Fruit fly (Drosophila melanogaster) whole organism, embryonic: ENCODE data around the gene lok.

Experiments
- Ada2b ChIP-seq: fragments of 200-800 bp; sonication (Bioruptor generic); IDR thresholded peaks from 2 replicates; pipeline ENCODE4 v1.3.6; 2022; ENCODE audit warnings: missing biosample characterization, missing genetic modification characterization
- BtbVII ChIP-seq: fragments of 200-800 bp; sonication (Bioruptor generic); optimal IDR thresholded peaks from 3 replicates; lab custom pipeline; 2017; ENCODE audit warnings: missing biosample characterization, mild to moderate bottlenecking, missing genetic modification characterization
- CG10565 ChIP-seq: fragments of 200-800 bp; sonication (Bioruptor generic); optimal IDR thresholded peaks from 3 replicates; lab custom pipeline; 2016; ENCODE audit warnings: missing biosample characterization, mild to moderate bottlenecking, missing genetic modification characterization
- CG10959 ChIP-seq: fragments of 200-800 bp; sonication (Bioruptor generic); IDR thresholded peaks from 2 replicates; pipeline ENCODE4 v1.3.6; 2022; ENCODE audit warnings: missing biosample characterization, missing genetic modification characterization
- CG11085 ChIP-seq: fragments of 200-800 bp; sonication (Bioruptor generic); IDR thresholded peaks from 2 replicates; pipeline ENCODE4 v1.3.6; 2022; ENCODE audit warnings: missing biosample characterization, missing genetic modification characterization
- CG11093 ChIP-seq: fragments of 200-800 bp; sonication (Bioruptor generic); IDR thresholded peaks from 3 replicates; pipeline ENCODE4 v1.3.6; 2022; ENCODE audit warnings: missing biosample characterization, missing genetic modification characterization
- CG11398 ChIP-seq: fragments of 200-800 bp; sonication (Bioruptor generic); optimal IDR thresholded peaks from 2 replicates; lab custom pipeline; 2016; ENCODE audit warnings: missing biosample characterization, missing genetic modification characterization
- CG13624 ChIP-seq: fragments of 200-800 bp; sonication (Bioruptor generic); optimal IDR thresholded peaks from 2 replicates; lab custom pipeline; 2016; ENCODE audit warnings: missing biosample characterization, missing genetic modification characterization
- CG1647 ChIP-seq: fragments of 200-800 bp; sonication (Bioruptor generic); optimal IDR thresholded peaks from 3 replicates; lab custom pipeline; 2016; ENCODE audit warnings: missing biosample characterization, missing genetic modification characterization
- CG16779 ChIP-seq: fragments of 200-800 bp; sonication (Bioruptor generic); IDR thresholded peaks from 2 replicates; pipeline ENCODE4 v1.3.6; 2022; ENCODE audit warnings: missing biosample characterization, missing genetic modification characterization
- CG17612 ChIP-seq: fragments of 200-800 bp; sonication (Bioruptor generic); IDR thresholded peaks from 2 replicates; pipeline ENCODE4 v1.3.6; 2022; ENCODE audit warnings: missing biosample characterization, missing genetic modification characterization
- CG17829 ChIP-seq: fragments of 200-800 bp; optimal IDR thresholded peaks from 2 replicates; lab custom pipeline; 2019; ENCODE audit warnings: missing biosample characterization, mild to moderate bottlenecking, missing genetic modification characterization, moderate library complexity
- CG1832 ChIP-seq: fragments of 200-800 bp; sonication (Bioruptor generic); optimal IDR thresholded peaks from 2 replicates; lab custom pipeline; 2017; ENCODE audit warnings: missing biosample characterization, mild to moderate bottlenecking, missing genetic modification characterization, inconsistent platforms
- CG30431 ChIP-seq: fragments of 200-800 bp; sonication (Bioruptor generic); optimal IDR thresholded peaks from 2 replicates; lab custom pipeline; 2017; ENCODE audit warnings: missing biosample characterization, missing genetic modification characterization
- CG31224 ChIP-seq: fragments of 200-800 bp; sonication (Bioruptor generic); IDR thresholded peaks from 2 replicates; pipeline ENCODE4 v1.3.6; 2022; ENCODE audit warnings: missing biosample characterization, missing genetic modification characterization
- CG32767 ChIP-seq: fragments of 200-800 bp; sonication (Bioruptor generic); IDR thresholded peaks from 2 replicates; pipeline ENCODE4 v1.3.6; 2022; ENCODE audit warnings: missing biosample characterization, missing genetic modification characterization
- CG3407 ChIP-seq: fragments of 200-800 bp; sonication (Bioruptor generic); optimal IDR thresholded peaks from 2 replicates; lab custom pipeline; 2018; ENCODE audit warnings: missing biosample characterization, mild to moderate bottlenecking, missing genetic modification characterization
- CG34422 ChIP-seq: fragments of 200-800 bp; sonication (Bioruptor generic); IDR thresholded peaks from 3 replicates; pipeline ENCODE4 v1.3.6; 2022; ENCODE audit warnings: missing biosample characterization, missing genetic modification characterization
- CG4617 ChIP-seq: fragments of 200-800 bp; sonication (Bioruptor generic); optimal IDR thresholded peaks from 3 replicates; lab custom pipeline; 2016; ENCODE audit warnings: missing biosample characterization, missing genetic modification characterization, borderline replicate concordance
- CG5245 ChIP-seq: fragments of 200-800 bp; sonication (Bioruptor generic); optimal IDR thresholded peaks from 3 replicates; lab custom pipeline; 2016; ENCODE audit warnings: missing biosample characterization, missing genetic modification characterization
- CG8290 ChIP-seq, 3 experiments: fragments of 200-800 bp; sonication (Bioruptor generic); optimal IDR thresholded peaks; 2 replicates each; lab custom pipeline; 2016 to 2019; ENCODE audit warnings: missing biosample characterization in 3 of 3, missing genetic modification characterization in 3 of 3, mild to moderate bottlenecking in 2 of 3, moderate library complexity in 1 of 3
- CG9817 ChIP-seq: fragments of 200-800 bp; sonication (Bioruptor generic); optimal IDR thresholded peaks from 2 replicates; lab custom pipeline; 2018; ENCODE audit warnings: missing biosample characterization, mild to moderate bottlenecking, missing genetic modification characterization, moderate library complexity
- Dad ChIP-seq: fragments of 200-800 bp; sonication (Bioruptor generic); optimal IDR thresholded peaks from 3 replicates; lab custom pipeline; 2016; ENCODE audit warnings: missing biosample characterization, missing genetic modification characterization
- Doc2 ChIP-seq: fragments of 200-800 bp; sonication (Bioruptor generic); IDR thresholded peaks from 2 replicates; pipeline ENCODE4 v1.3.6; 2022; ENCODE audit warnings: missing biosample characterization, missing genetic modification characterization
- H15 ChIP-seq: fragments of 200-800 bp; sonication (Bioruptor generic); IDR thresholded peaks from 3 replicates; pipeline ENCODE4 v1.3.6; 2022; ENCODE audit warnings: missing biosample characterization, missing genetic modification characterization
- Hr51 ChIP-seq, 2 experiments: fragments of 200-800 bp; sonication (Bioruptor generic); optimal IDR thresholded peaks; 2 replicates in 1 of 2; 3 replicates in 1 of 2; lab custom pipeline; 2016 to 2018; ENCODE audit warnings: missing biosample characterization in 2 of 2, missing genetic modification characterization in 2 of 2, mild to moderate bottlenecking in 1 of 2, moderate library complexity in 1 of 2
- Meics ChIP-seq: fragments of 200-800 bp; sonication (Bioruptor generic); optimal IDR thresholded peaks from 2 replicates; lab custom pipeline; 2017; ENCODE audit warnings: missing biosample characterization, mild to moderate bottlenecking, missing genetic modification characterization
- Scr ChIP-seq: fragments of 200-800 bp; sonication (Bioruptor generic); IDR thresholded peaks from 2 replicates; pipeline ENCODE4 v1.3.6; 2022; ENCODE audit warnings: missing biosample characterization, missing genetic modification characterization; ENCODE audit not compliant: partially characterized antibody
- Xbp1 ChIP-seq: fragments of 200-800 bp; sonication (Bioruptor generic); optimal IDR thresholded peaks from 3 replicates; lab custom pipeline; 2016; ENCODE audit warnings: missing biosample characterization, mild to moderate bottlenecking, missing genetic modification characterization
- bab2 ChIP-seq: fragments of 200-800 bp; sonication (Bioruptor generic); optimal IDR thresholded peaks from 2 replicates; lab custom pipeline; 2016; ENCODE audit warnings: missing biosample characterization, missing genetic modification characterization
- bsh ChIP-seq, 2 experiments: fragments of 200-800 bp; sonication (Bioruptor generic); optimal IDR thresholded peaks; 2 replicates each; lab custom pipeline; 2017 to 2018; ENCODE audit warnings: mild to moderate bottlenecking in 2 of 2, missing biosample characterization in 2 of 2, missing genetic modification characterization in 2 of 2, moderate library complexity in 1 of 2
- cato ChIP-seq: fragments of 200-800 bp; sonication (Bioruptor generic); optimal IDR thresholded peaks from 2 replicates; lab custom pipeline; 2016; ENCODE audit warnings: missing biosample characterization, missing genetic modification characterization, borderline replicate concordance
- chn ChIP-seq: fragments of 200-800 bp; sonication (Bioruptor generic); optimal IDR thresholded peaks from 2 replicates; lab custom pipeline; 2016; ENCODE audit warnings: missing biosample characterization, missing genetic modification characterization
- crp ChIP-seq, 2 experiments: fragments of 200-800 bp; sonication (Bioruptor generic); optimal IDR thresholded peaks; 2 replicates in 1 of 2; 3 replicates in 1 of 2; lab custom pipeline; 2017; ENCODE audit warnings: missing biosample characterization in 2 of 2, missing genetic modification characterization in 2 of 2, mild to moderate bottlenecking in 1 of 2, moderate library complexity in 1 of 2
- disco-r ChIP-seq: fragments of 200-800 bp; sonication (Bioruptor generic); optimal IDR thresholded peaks from 2 replicates; lab custom pipeline; 2016; ENCODE audit warnings: missing biosample characterization, missing genetic modification characterization
- dpn ChIP-seq, 2 experiments: fragments of 200-800 bp; sonication (Bioruptor generic); optimal IDR thresholded peaks; 3 replicates each; lab custom pipeline; 2016; ENCODE audit warnings: missing biosample characterization in 2 of 2, missing genetic modification characterization in 2 of 2
- ewg ChIP-seq: fragments of 200-800 bp; sonication (Bioruptor generic); optimal IDR thresholded peaks from 3 replicates; lab custom pipeline; 2017; ENCODE audit warnings: mild to moderate bottlenecking, missing biosample characterization, missing genetic modification reagents, missing genetic modification characterization
- fd64A ChIP-seq: fragments of 200-800 bp; sonication (Bioruptor generic); optimal IDR thresholded peaks from 3 replicates; lab custom pipeline; 2018; ENCODE audit warnings: missing biosample characterization, mild to moderate bottlenecking, missing genetic modification characterization
- gt ChIP-seq: fragments of 200-800 bp; sonication (Bioruptor generic); IDR thresholded peaks from 2 replicates; pipeline ENCODE4 v1.3.6; 2022; ENCODE audit warnings: missing biosample characterization, missing genetic modification characterization
- kay ChIP-seq: fragments of 200-800 bp; sonication (Bioruptor generic); optimal IDR thresholded peaks from 2 replicates; lab custom pipeline; 2016; ENCODE audit warnings: missing biosample characterization, missing genetic modification characterization
- kni ChIP-seq: fragments of 200-800 bp; sonication (Bioruptor generic); optimal IDR thresholded peaks from 3 replicates; lab custom pipeline; 2017; ENCODE audit warnings: mild to moderate bottlenecking, missing biosample characterization, missing genetic modification reagents, missing genetic modification characterization
- maf-S ChIP-seq: fragments of 200-800 bp; sonication (Bioruptor generic); optimal IDR thresholded peaks from 2 replicates; lab custom pipeline; 2016; ENCODE audit warnings: missing biosample characterization, missing genetic modification characterization
- phol ChIP-seq: fragments of 200-800 bp; sonication (Bioruptor generic); optimal IDR thresholded peaks from 3 replicates; lab custom pipeline; 2018; ENCODE audit warnings: missing biosample characterization, mild to moderate bottlenecking, missing genetic modification characterization, moderate library complexity
- repo ChIP-seq: fragments of 200-800 bp; sonication (Bioruptor generic); optimal IDR thresholded peaks from 2 replicates; lab custom pipeline; 2016; ENCODE audit warnings: missing biosample characterization, missing genetic modification characterization
- row ChIP-seq: fragments of 200-800 bp; sonication (Bioruptor generic); IDR thresholded peaks from 3 replicates; pipeline ENCODE4 v1.3.6; 2022; ENCODE audit warnings: missing biosample characterization, missing genetic modification characterization
- so ChIP-seq: fragments of 200-800 bp; sonication (Bioruptor generic); IDR thresholded peaks from 3 replicates; pipeline ENCODE4 v1.3.6; 2022; ENCODE audit warnings: missing biosample characterization, missing genetic modification characterization
- sob ChIP-seq: fragments of 200-800 bp; sonication (Bioruptor generic); IDR thresholded peaks from 2 replicates; pipeline ENCODE4 v1.3.6; 2022; ENCODE audit warnings: missing biosample characterization, missing genetic modification characterization
- trem ChIP-seq: fragments of 200-800 bp; optimal IDR thresholded peaks from 3 replicates; lab custom pipeline; 2019; ENCODE audit warnings: missing biosample characterization, mild to moderate bottlenecking, missing genetic modification characterization, moderate library complexity
- trh ChIP-seq: fragments of 200-800 bp; sonication (Bioruptor generic); optimal IDR thresholded peaks from 2 replicates; lab custom pipeline; 2016; ENCODE audit warnings: missing biosample characterization, missing genetic modification characterization
- usp ChIP-seq: fragments of >200 bp; optimal IDR thresholded peaks from 2 replicates; lab custom pipeline; 2017; ENCODE audit warnings: missing biosample characterization, missing genetic modification characterization

lok gene

DNA sequence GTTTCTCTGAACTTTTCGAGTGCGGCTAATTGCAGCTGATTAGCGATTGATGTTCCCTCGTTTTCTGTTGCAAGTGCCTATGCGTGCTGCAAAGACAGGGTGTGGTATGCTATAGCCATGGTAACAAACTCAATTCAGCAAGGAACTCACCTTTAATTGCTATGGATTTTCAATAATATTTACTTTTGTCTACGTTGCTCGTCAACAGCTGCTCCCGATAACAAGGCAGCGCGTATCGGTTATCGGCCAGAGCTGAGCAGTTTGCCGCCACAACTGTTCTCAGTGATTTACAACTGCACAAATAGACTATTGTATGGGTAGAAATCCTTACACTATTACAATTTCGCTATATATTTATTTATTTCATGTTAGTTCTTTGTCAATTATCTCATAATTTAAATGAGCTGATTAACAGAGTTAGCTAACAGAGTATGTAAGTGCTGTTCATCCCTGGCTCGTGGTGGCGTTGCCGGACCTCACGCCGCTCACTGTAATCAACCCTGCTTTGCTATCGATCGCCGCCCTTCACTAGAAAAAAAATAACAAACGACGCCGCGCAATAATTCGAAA is 14.1 kb downstream of the lok start, which contains the start of the genes pr and neb (continued):
- TF ChIP-seq CG1832 (no peak), CG11085 (GFP tag; lab: Robert Waterston, UW) (no peak), kni (GFP tag; lab: Kevin White, UChicago) (no peak), Xbp1 (GFP tag; lab: Kevin White, UChicago) (peak; percentile 57), CG3407 (peak; percentile 15), H15 (GFP tag; lab: Robert Waterston, UW) (no peak), CG16779 (GFP tag; lab: Robert Waterston, UW) (no peak), CG10959 (GFP tag; lab: Robert Waterston, UW) (peak; percentile 48), CG11398 (GFP tag; lab: Kevin White, UChicago) (no peak), phol (tag; lab: Kevin White, UChicago) (peak; percentile 35), Ada2b (GFP tag; lab: Robert Waterston, UW) (peak; percentile 77), gt (GFP tag; lab: Robert Waterston, UW) (no peak), CG32767 (GFP tag; lab: Robert Waterston, UW) (peak; percentile 41; the same call in 1 of the 2 replicates), Meics (no peak), CG13624 (GFP tag; lab: Kevin White, UChicago) (peak; percentile 31), trem (tag; lab: Kevin White, UChicago) (peak; percentile 25), Scr (peak; percentile 52; the same call in 1 of the 2 replicates), CG11093 (GFP tag; lab: Robert Waterston, UW) (no peak), sob (GFP tag; lab: Robert Waterston, UW) (peak; percentile 77), BtbVII (GFP tag; lab: Kevin White, UChicago) (no peak), CG4617 (peak; percentile 25), CG30431 (GFP tag; lab: Kevin White, UChicago) (peak; percentile 24), bab2 (GFP tag; lab: Kevin White, UChicago) (peak; percentile 23), repo (GFP tag; lab: Kevin White, UChicago) (no peak), CG34422 (GFP tag; lab: Robert Waterston, UW) (peak; percentile 67; the same call in 1 of the 3 replicates), trh (GFP tag; lab: Kevin White, UChicago) (peak; percentile 27), row (GFP tag; lab: Robert Waterston, UW) (peak; percentile 83), Doc2 (no peak), cato (GFP tag; lab: Kevin White, UChicago) (no peak), Hr51 (GFP tag; optimal IDR thresholded peaks at IDR 0.05; lab: Kevin White, UChicago) (peak; percentile 20 to 66), disco-r (GFP tag; lab: Kevin White, UChicago) (peak; percentile 16), dpn (GFP tag; optimal IDR thresholded peaks at IDR 0.05; lab: Kevin White, UChicago) (peak; percentile 51 to 55), kay (GFP tag; lab: Kevin White, UChicago) (no peak), CG31224 (no peak), ewg (peak; percentile 26), fd64A (GFP tag; lab: Kevin White, UChicago) (no peak), CG9817 (tag; lab: Kevin White, UChicago) (peak; percentile 64), maf-S (GFP tag; lab: Kevin White, UChicago) (peak; percentile 23), usp (no peak), CG1647 (GFP tag; lab: Kevin White, UChicago) (peak; percentile 18), CG8290 (GFP tag; optimal IDR thresholded peaks at IDR 0.05; lab: Kevin White, UChicago) (peak; percentile 56), CG8290 (tag; optimal IDR thresholded peaks at IDR 0.05; lab: Kevin White, UChicago) (peak in 1 of 2 experiments; percentile 64), bsh (GFP tag; optimal IDR thresholded peaks at IDR 0.05; lab: Kevin White, UChicago) (peak in 1 of 2 experiments; percentile 49), CG17612 (GFP tag; lab: Robert Waterston, UW) (no peak), CG5245 (GFP tag; lab: Kevin White, UChicago) (peak; percentile 42), Dad (GFP tag; lab: Kevin White, UChicago) (peak; percentile 56), chn (GFP tag; lab: Kevin White, UChicago) (peak; percentile 26), so (GFP tag; lab: Robert Waterston, UW) (peak; percentile 48; the same call in 1 of the 3 replicates), CG10565 (GFP tag; lab: Kevin White, UChicago) (no peak), CG17829 (peak; percentile 35), crp (GFP tag; optimal IDR thresholded peaks at IDR 0.05; lab: Kevin White, UChicago) (peak; percentile 52 to 86)
